Fruit fly (Drosophila melanogaster) whole organism, wandering third instar larva: ENCODE results near the gene trem.

Experiments
- Abd-B ChIP-seq: fragments of >200 bp; optimal IDR thresholded peaks from 2 replicates; lab custom pipeline; 2017; ENCODE audit warnings: missing biosample characterization, missing genetic modification characterization
- CG32264 ChIP-seq: fragments of 200-800 bp; sonication (Bioruptor generic); optimal IDR thresholded peaks from 2 replicates; lab custom pipeline; 2016; ENCODE audit warnings: missing biosample characterization, missing genetic modification characterization
- CG9705 ChIP-seq: fragments of 200-800 bp; sonication (Bioruptor generic); optimal IDR thresholded peaks from 2 replicates; lab custom pipeline; 2018; ENCODE audit warnings: missing biosample characterization, mild to moderate bottlenecking, missing genetic modification characterization
- Dfd ChIP-seq: fragments of >200 bp; optimal IDR thresholded peaks from 2 replicates; lab custom pipeline; 2017; ENCODE audit warnings: missing biosample characterization, missing genetic modification characterization
- Dif ChIP-seq: fragments of 200-275, 200-300 bp; sonication (Bioruptor generic); optimal IDR thresholded peaks from 2 replicates; lab custom pipeline; 2018; ENCODE audit warnings: missing biosample characterization, missing genetic modification characterization; ENCODE audit not compliant: partially characterized antibody
- GATAd ChIP-seq: sonication (Bioruptor generic); optimal IDR thresholded peaks from 2 replicates; lab custom pipeline; 2016; ENCODE audit warnings: missing biosample characterization, missing genetic modification characterization
- HLH106 ChIP-seq: fragments of 200-800 bp; optimal IDR thresholded peaks from 3 replicates; lab custom pipeline; 2019; ENCODE audit warnings: missing biosample characterization, mild to moderate bottlenecking, missing genetic modification characterization, moderate library complexity
- Hnf4 ChIP-seq: fragments of 200-800 bp; sonication (Bioruptor generic); optimal IDR thresholded peaks from 2 replicates; lab custom pipeline; 2016; ENCODE audit warnings: missing biosample characterization, mild to moderate bottlenecking, missing genetic modification characterization
- Hr78 ChIP-seq: fragments of >200 bp; optimal IDR thresholded peaks from 2 replicates; lab custom pipeline; 2017; ENCODE audit warnings: missing biosample characterization, missing genetic modification characterization
- Hr83 ChIP-seq: fragments of 200-300 bp; sonication (Bioruptor generic); optimal IDR thresholded peaks from 2 replicates; lab custom pipeline; 2016; ENCODE audit warnings: missing biosample characterization, mild to moderate bottlenecking, missing genetic modification characterization, moderate library complexity; ENCODE audit not compliant: poor library complexity, severe bottlenecking
- Jra ChIP-seq: sonication (Bioruptor generic); optimal IDR thresholded peaks from 2 replicates; lab custom pipeline; 2016; ENCODE audit warnings: missing biosample characterization, missing genetic modification characterization
- Mio ChIP-seq: sonication (Bioruptor generic); optimal IDR thresholded peaks from 2 replicates; lab custom pipeline; 2016; ENCODE audit warnings: missing biosample characterization, missing genetic modification characterization
- Myc ChIP-seq: fragments of >200 bp; optimal IDR thresholded peaks from 2 replicates; lab custom pipeline; 2017
- N ChIP-seq: fragments of >200 bp; optimal IDR thresholded peaks from 2 replicates; lab custom pipeline; 2018; ENCODE audit warnings: missing biosample characterization, missing external identifiers, missing genetic modification characterization
- OdsH ChIP-seq: fragments of 200-800 bp; sonication (Bioruptor generic); optimal IDR thresholded peaks from 2 replicates; lab custom pipeline; 2016; ENCODE audit warnings: missing biosample characterization, mild to moderate bottlenecking, missing genetic modification characterization
- Sp1 ChIP-seq: fragments of 200-800 bp; sonication (Bioruptor generic); optimal IDR thresholded peaks from 3 replicates; lab custom pipeline; 2019; ENCODE audit warnings: missing biosample characterization, mild to moderate bottlenecking, missing genetic modification characterization, moderate library complexity
- br ChIP-seq: fragments of 200-800 bp; sonication (Bioruptor generic); optimal IDR thresholded peaks from 2 replicates; lab custom pipeline; 2016; ENCODE audit warnings: missing biosample characterization, missing genetic modification characterization
- brk ChIP-seq: fragments of 200-800 bp; sonication (Bioruptor generic); optimal IDR thresholded peaks from 2 replicates; lab custom pipeline; 2016; ENCODE audit warnings: missing biosample characterization, mild to moderate bottlenecking, missing genetic modification characterization
- dl ChIP-seq, 2 experiments: fragments of 175-275, 200-275 bp in 1 of 2; fragments of 200-275 bp in 1 of 2; sonication (Bioruptor generic); optimal IDR thresholded peaks; lab custom pipeline; 2018; ENCODE audit warnings: mild to moderate bottlenecking in 2 of 2, missing biosample characterization in 2 of 2, missing genetic modification characterization in 2 of 2, moderate library complexity in 2 of 2; ENCODE audit not compliant: partially characterized antibody in 2 of 2, insufficient read depth in 1 of 2
- dmrt93B ChIP-seq: fragments of 200-800 bp; sonication (Bioruptor generic); optimal IDR thresholded peaks from 2 replicates; lab custom pipeline; 2018; ENCODE audit warnings: missing biosample characterization, mild to moderate bottlenecking, missing genetic modification characterization
- dsf ChIP-seq: sonication (Bioruptor generic); optimal IDR thresholded peaks from 2 replicates; lab custom pipeline; 2016; ENCODE audit warnings: missing biosample characterization, missing genetic modification characterization, borderline replicate concordance
- ey ChIP-seq: fragments of 200-800 bp; sonication (Bioruptor generic); optimal IDR thresholded peaks from 2 replicates; lab custom pipeline; 2016; ENCODE audit warnings: missing biosample characterization, missing genetic modification characterization
- foxo ChIP-seq, 2 experiments: fragments of 200-800 bp; sonication (Bioruptor generic); optimal IDR thresholded peaks; 2 replicates in 1 of 2; 3 replicates in 1 of 2; lab custom pipeline; 2016 to 2017; ENCODE audit warnings: missing biosample characterization in 2 of 2, missing genetic modification characterization in 2 of 2
- fru ChIP-seq: fragments of 200-800 bp; sonication (Bioruptor generic); optimal IDR thresholded peaks from 3 replicates; lab custom pipeline; 2016; ENCODE audit warnings: missing biosample characterization, mild to moderate bottlenecking, missing genetic modification characterization
- h ChIP-seq: fragments of 200-800 bp; sonication (Bioruptor generic); optimal IDR thresholded peaks from 3 replicates; lab custom pipeline; 2016; ENCODE audit warnings: missing biosample characterization, mild to moderate bottlenecking, missing genetic modification characterization
- jim ChIP-seq: fragments of 175-275, 200-325 bp; sonication (Bioruptor generic); optimal IDR thresholded peaks from 2 replicates; lab custom pipeline; 2016; ENCODE audit warnings: missing biosample characterization, mild to moderate bottlenecking, missing genetic modification characterization
- lola ChIP-seq: fragments of >200 bp; optimal IDR thresholded peaks from 2 replicates; lab custom pipeline; 2017; ENCODE audit warnings: missing biosample characterization, missing genetic modification characterization
- pan ChIP-seq: fragments of >200 bp; optimal IDR thresholded peaks from 2 replicates; lab custom pipeline; 2017
- psq ChIP-seq: fragments of 200-800 bp; sonication (Bioruptor generic); optimal IDR thresholded peaks from 3 replicates; lab custom pipeline; 2017; ENCODE audit warnings: missing biosample characterization, mild to moderate bottlenecking, missing genetic modification characterization, moderate library complexity
- rgr ChIP-seq: fragments of 200-800 bp; sonication (Bioruptor generic); optimal IDR thresholded peaks from 3 replicates; lab custom pipeline; 2016; ENCODE audit warnings: missing biosample characterization, mild to moderate bottlenecking, missing genetic modification characterization
- sage ChIP-seq: fragments of 200-800 bp; sonication (Bioruptor generic); optimal IDR thresholded peaks from 2 replicates; lab custom pipeline; 2016; ENCODE audit warnings: missing biosample characterization, mild to moderate bottlenecking, missing genetic modification characterization
- sv ChIP-seq: fragments of 200-800 bp; sonication (Bioruptor generic); optimal IDR thresholded peaks from 3 replicates; lab custom pipeline; 2016; ENCODE audit warnings: missing biosample characterization, missing genetic modification characterization
- tai ChIP-seq: sonication (Bioruptor generic); optimal IDR thresholded peaks from 2 replicates; lab custom pipeline; 2016; ENCODE audit warnings: missing biosample characterization, missing genetic modification characterization
- usp ChIP-seq: fragments of >200 bp; optimal IDR thresholded peaks from 2 replicates; lab custom pipeline; 2017; ENCODE audit warnings: missing biosample characterization, missing genetic modification characterization
- woc ChIP-seq: sonication (Bioruptor generic); optimal IDR thresholded peaks from 2 replicates; lab custom pipeline; 2016; ENCODE audit warnings: missing biosample characterization, mild to moderate bottlenecking, missing genetic modification characterization

Gene trem

DNA sequence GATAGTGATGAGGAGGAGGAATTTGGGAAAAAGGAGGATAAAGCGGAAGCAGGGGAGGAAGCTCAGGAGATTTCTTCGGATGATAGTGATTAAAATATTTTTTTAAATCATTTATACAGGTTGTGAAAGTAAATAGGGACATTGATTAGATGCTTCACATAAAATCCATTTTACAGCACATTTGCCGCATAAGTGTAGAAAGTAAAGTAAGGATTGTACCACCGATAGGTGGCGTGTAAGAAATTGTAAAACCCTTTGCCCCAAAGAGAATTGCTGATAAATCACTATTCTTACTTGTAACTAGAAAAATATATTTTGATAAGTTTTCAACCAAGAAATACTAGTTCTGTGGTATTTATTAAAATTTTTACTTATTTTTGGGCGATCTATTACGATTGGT is 27.9 kb upstream of the trem start:
- TF ChIP-seq sage (GFP tag; lab: Kevin White, UChicago): no peak
- TF ChIP-seq sv: no peak
- no peak for TF ChIP-seq brk (GFP tag; lab: Kevin White, UChicago)
- TF ChIP-seq ey (GFP tag; lab: Kevin White, UChicago): no peak
- TF ChIP-seq Myc (lab: Kevin White, UChicago): no peak
- TF ChIP-seq foxo (GFP tag; optimal IDR thresholded peaks at IDR 0.05; lab: Kevin White, UChicago): no peak
- no peak for TF ChIP-seq Hr78
- TF ChIP-seq CG32264: no peak
- no peak for TF ChIP-seq Abd-B
- no peak for TF ChIP-seq Dif (GFP tag; lab: Kevin White, UChicago)
- TF ChIP-seq HLH106 (tag; lab: Kevin White, UChicago): no peak

DNA sequence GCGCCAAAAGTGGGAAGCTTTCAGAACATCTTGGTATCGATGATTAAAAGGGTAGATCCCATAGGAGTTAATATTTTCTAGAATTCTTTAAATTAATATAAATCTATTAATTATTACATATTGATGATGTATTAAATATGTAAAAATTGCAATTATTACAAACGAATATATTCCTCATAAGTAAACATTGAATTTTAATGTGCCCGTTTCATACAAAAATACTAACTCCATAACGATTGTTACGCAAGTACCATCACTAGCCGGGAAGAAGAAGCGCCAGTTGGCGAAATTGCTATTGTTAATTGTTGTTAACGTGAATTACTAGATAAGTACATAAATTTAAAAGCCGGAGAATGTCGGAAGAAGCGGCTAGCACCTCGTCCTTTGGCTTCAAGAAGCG is 26.4 kb upstream of the trem start, which contains the start of gene mdlc:
mdlc (plus strand) TSS at position 248 of the 400 bp plus-strand sequence.
- TF ChIP-seq foxo (GFP tag; optimal IDR thresholded peaks at IDR 0.05; lab: Kevin White, UChicago) (peak in 1 of 2 experiments; percentile 23), N (GFP tag; lab: Kevin White, UChicago) (no peak), woc (no peak), Mio (GFP tag; lab: Kevin White, UChicago) (no peak), CG9705 (GFP tag; lab: Kevin White, UChicago) (no peak), sage (GFP tag; lab: Kevin White, UChicago) (no peak)
- TF ChIP-seq, all 38 proteins: peak for 1

DNA sequence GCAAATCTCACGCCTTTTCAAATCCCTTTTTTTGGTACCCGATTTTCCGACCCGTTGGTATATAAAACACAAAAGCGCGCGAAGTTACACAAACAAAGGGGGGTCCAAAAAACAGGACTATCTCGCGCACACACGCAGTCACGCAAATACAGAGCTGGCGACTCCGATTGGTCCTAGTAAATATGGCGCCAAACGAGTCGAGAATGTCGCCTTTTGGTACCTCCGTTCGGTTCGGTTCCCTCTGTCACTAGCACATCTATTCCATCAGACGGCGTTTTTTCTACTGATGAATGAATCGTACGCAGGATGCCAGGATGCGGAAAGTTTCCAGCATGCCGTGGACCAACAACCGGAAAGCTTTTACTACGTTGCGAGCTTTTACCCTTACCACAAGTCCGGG is 24.7 kb upstream of the trem start, which contains the start of gene CG17193:
CG17193 (minus strand) TSS at position 289 of the 400 bp plus-strand sequence.
- TF ChIP-seq Myc (lab: Kevin White, UChicago) (no peak), CG9705 (GFP tag; lab: Kevin White, UChicago) (no peak)

DNA sequence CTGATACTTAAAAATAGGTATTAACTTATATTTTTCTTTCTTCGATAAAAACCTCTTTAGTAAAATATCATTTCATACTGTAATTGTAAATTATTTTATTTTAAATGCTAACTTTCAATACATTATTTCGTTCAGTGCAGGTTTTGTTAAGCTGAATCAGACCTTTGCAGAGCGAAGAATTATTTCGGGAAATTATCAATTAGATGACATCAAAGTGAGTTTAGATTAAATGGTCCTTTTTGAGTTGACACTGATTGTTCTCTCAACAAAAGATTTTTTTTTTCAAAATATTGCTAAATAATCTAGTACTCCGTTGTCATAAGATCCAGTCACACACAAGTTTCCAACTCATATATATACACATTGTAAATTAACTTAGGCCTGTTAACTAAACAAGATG is 11.3 kb upstream of the trem start, which contains the start of the genes CG33934 and Indy-2:
CG33934 (plus strand) TSS at position 301 of the 400 bp plus-strand sequence.
Indy-2 (plus strand) TSS at position 301 of the 400 bp plus-strand sequence.
- no peak for TF ChIP-seq jim (GFP tag; lab: Kevin White, UChicago)
- TF ChIP-seq dsf (GFP tag; lab: Kevin White, UChicago): no peak
- no peak for TF ChIP-seq GATAd (GFP tag; lab: Kevin White, UChicago)
- TF ChIP-seq lola (GFP tag; lab: Kevin White, UChicago): no peak
- TF ChIP-seq foxo (GFP tag; optimal IDR thresholded peaks at IDR 0.05; lab: Kevin White, UChicago): no peak
- TF ChIP-seq fru (GFP tag; lab: Kevin White, UChicago): no peak
- no peak for TF ChIP-seq Jra (GFP tag; lab: Kevin White, UChicago)
- no peak for TF ChIP-seq tai (GFP tag; lab: Kevin White, UChicago)
- TF ChIP-seq OdsH (GFP tag; lab: Kevin White, UChicago): no peak

DNA sequence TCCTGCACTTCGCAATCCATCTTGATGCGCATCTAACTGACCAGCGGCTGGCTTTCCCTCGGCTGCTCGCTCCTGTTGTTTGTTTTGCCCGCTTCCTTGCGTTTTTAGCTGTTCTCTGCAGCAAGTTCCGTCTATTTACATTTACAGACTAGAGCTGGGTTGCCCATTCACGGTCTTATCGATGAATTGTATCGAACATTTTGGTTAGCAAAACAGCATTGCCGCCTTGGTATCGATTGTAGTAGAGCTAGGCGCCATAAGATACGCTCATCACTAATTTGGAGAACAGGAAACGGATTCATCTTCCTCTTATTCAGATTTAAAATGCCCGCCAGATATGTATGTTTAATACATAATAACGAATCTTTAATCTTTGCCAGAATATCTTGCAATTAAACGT is 4.8 kb upstream of the trem start, which contains the start of gene Regnase-1:
Regnase-1 (minus strand) TSS at position 170 of the 400 bp plus-strand sequence.
- TF ChIP-seq Jra (GFP tag; lab: Kevin White, UChicago) (peak; percentile 72), OdsH (GFP tag; lab: Kevin White, UChicago) (peak; percentile 84), CG32264 (no peak), Hnf4 (no peak), rgr (GFP tag; lab: Kevin White, UChicago) (peak; percentile 93), Myc (lab: Kevin White, UChicago) (peak; percentile 4), N (GFP tag; lab: Kevin White, UChicago) (no peak), CG9705 (GFP tag; lab: Kevin White, UChicago) (peak; percentile 90), Mio (GFP tag; lab: Kevin White, UChicago) (peak; percentile 58), Sp1 (GFP tag; lab: Kevin White, UChicago) (peak; percentile 84), Hr83 (GFP tag; lab: Kevin White, UChicago) (peak; percentile 95), dsf (GFP tag; lab: Kevin White, UChicago) (peak; percentile 21), GATAd (GFP tag; lab: Kevin White, UChicago) (no peak), tai (GFP tag; lab: Kevin White, UChicago) (no peak), Hr78 (no peak), lola (GFP tag; lab: Kevin White, UChicago) (no peak), fru (GFP tag; lab: Kevin White, UChicago) (peak; percentile 82), Abd-B (no peak), dmrt93B (GFP tag; lab: Kevin White, UChicago) (peak; percentile 88), h (GFP tag; lab: Kevin White, UChicago) (peak; percentile 87), HLH106 (tag; lab: Kevin White, UChicago) (peak; percentile 81), woc (peak; percentile 23), pan (no peak), foxo (GFP tag; optimal IDR thresholded peaks at IDR 0.05; lab: Kevin White, UChicago) (peak in 1 of 2 experiments; percentile 80), usp (GFP tag; lab: Kevin White, UChicago) (no peak), br (GFP tag; lab: Kevin White, UChicago) (peak; percentile 79), ey (GFP tag; lab: Kevin White, UChicago) (peak; percentile 57), psq (peak; percentile 59), Dfd (GFP tag; lab: Kevin White, UChicago) (no peak), dl (GFP tag; optimal IDR thresholded peaks at IDR 0.05; lab: Kevin White, UChicago; ENCODE audit: insufficient read depth in 1 of 2, partially characterized antibody in 2 of 2) (no peak), jim (GFP tag; lab: Kevin White, UChicago) (no peak), sv (peak; percentile 83)
